Worm (Caenorhabditis elegans) whole organism, early embryonic: ENCODE measurements around the gene fut-5.

Source experiments
- F13C5.2 ChIP-seq: sonication (generic microtip); optimal IDR thresholded peaks from 2 replicates; lab custom pipeline; 2017; ENCODE audit warnings: mild to moderate bottlenecking, missing genetic modification characterization, inconsistent platforms, missing compliant biosample characterization
- ama-1 ChIP-seq: fragments of 150-350 bp; optimal IDR thresholded peaks from 2 replicates; lab custom pipeline; 2014
- ceh-13 ChIP-seq: fragments of 200-800 bp; sonication (Bioruptor generic); optimal IDR thresholded peaks from 2 replicates; lab custom pipeline; 2018; ENCODE audit warnings: mild to moderate bottlenecking, missing genetic modification characterization, missing compliant biosample characterization
- ceh-36 ChIP-seq: sonication (generic microtip); optimal IDR thresholded peaks from 2 replicates; lab custom pipeline; 2016; ENCODE audit warnings: missing genetic modification characterization, inconsistent platforms, missing compliant biosample characterization
- ets-7 ChIP-seq: sonication (generic microtip); optimal IDR thresholded peaks from 2 replicates; lab custom pipeline; 2016; ENCODE audit warnings: missing genotype, missing genetic modification characterization, missing compliant biosample characterization
- flt-1 ChIP-seq: fragments of 200-800 bp; sonication (Bioruptor generic); IDR thresholded peaks from 2 replicates; pipeline ENCODE4 v1.3.6; 2022; ENCODE audit warnings: missing genetic modification characterization, missing compliant biosample characterization
- hmbx-1 ChIP-seq: sonication (generic microtip); optimal IDR thresholded peaks from 2 replicates; lab custom pipeline; 2016; ENCODE audit warnings: mild to moderate bottlenecking, missing genetic modification characterization, missing compliant biosample characterization
- hmg-4 ChIP-seq: fragments of 200-800 bp; sonication (Bioruptor generic); optimal IDR thresholded peaks from 2 replicates; lab custom pipeline; 2018; ENCODE audit warnings: mild to moderate bottlenecking, missing genetic modification characterization, missing compliant biosample characterization
- hnd-1 ChIP-seq: sonication (generic microtip); optimal IDR thresholded peaks from 2 replicates; lab custom pipeline; 2016; ENCODE audit warnings: missing genetic modification characterization, missing compliant biosample characterization
- pes-1 ChIP-seq: fragments of 200-800 bp; sonication (Bioruptor generic); IDR thresholded peaks from 2 replicates; pipeline ENCODE4 v1.3.6; 2022; ENCODE audit warnings: missing genetic modification reagents, missing genetic modification characterization, missing compliant biosample characterization
- tra-4 ChIP-seq: sonication (generic microtip); optimal IDR thresholded peaks from 2 replicates; lab custom pipeline; 2017; ENCODE audit warnings: missing genetic modification characterization, missing compliant biosample characterization

ce11 chrII:4684852-4685251 lies 17.4 kb upstream of the fut-5 start:
- no peak for TF ChIP-seq F13C5.2 (tag; lab: Kevin White, UChicago)
- TF ChIP-seq ceh-13, result no peak
- no peak for TF ChIP-seq ama-1
- no peak for TF ChIP-seq ceh-36 (tag; lab: Kevin White, UChicago)
- TF ChIP-seq hmbx-1, result no peak
- no peak for TF ChIP-seq hnd-1 (tag; lab: Kevin White, UChicago)
- no peak for TF ChIP-seq hmg-4 (GFP tag; lab: Kevin White, UChicago)
- TF ChIP-seq flt-1 (GFP tag; lab: Robert Waterston, UW), result no peak
- TF ChIP-seq ets-7 (tag; lab: Kevin White, UChicago), result no peak
- no peak for TF ChIP-seq pes-1 (GFP tag; lab: Robert Waterston, UW)
- TF ChIP-seq tra-4, result no peak
